Worm (Caenorhabditis elegans): ENCODE measurements around the gene maoc-1.

Gene maoc-1

ce11 chrII:7196040-7196439 lies at the start of gene maoc-1:
maoc-1 (plus strand) TSS chrII:7196276.
- no peak for TF ChIP-seq nhr-25 (tag; optimal IDR thresholded peaks at IDR 0.05)
- TF ChIP-seq fos-1 (tag; optimal IDR thresholded peaks at IDR 0.05), result peak; percentile 25
- peak; percentile 13 for TF ChIP-seq sma-9 (GFP tag; optimal IDR thresholded peaks at IDR 0.05)
- TF ChIP-seq sma-9 (tag; optimal IDR thresholded peaks at IDR 0.05), result no peak

ce11 chrII:7147550-7147949 lies 48.5 kb upstream of the maoc-1 start:
- TF ChIP-seq egl-27 (tag; optimal IDR thresholded peaks at IDR 0.05) (no peak), gmeb-1 (tag; optimal IDR thresholded peaks at IDR 0.05) (peak; percentile 29), C34F6.9 (tag; optimal IDR thresholded peaks at IDR 0.05) (peak; percentile 62), nhr-25 (tag; optimal IDR thresholded peaks at IDR 0.05) (peak; percentile 28), mbf-1 (tag; optimal IDR thresholded peaks at IDR 0.05) (no peak), lin-13 (GFP tag; optimal IDR thresholded peaks at IDR 0.05) (peak; percentile 39), lsy-2 (tag; optimal IDR thresholded peaks at IDR 0.05) (peak; percentile 14 to 80), crh-2 (tag; optimal IDR thresholded peaks at IDR 0.05) (peak; percentile 29)

- TF ChIP-seq blmp-1 (tag; optimal IDR thresholded peaks at IDR 0.05; ENCODE audit: insufficient read depth) (no peak), unc-62 (GFP tag; optimal IDR thresholded peaks at IDR 0.05) (no peak), nhr-77 (tag; optimal IDR thresholded peaks at IDR 0.05) (no peak), ztf-1 (GFP tag; conservative IDR thresholded peaks at IDR 0.05) (no peak), egl-27 (tag; optimal IDR thresholded peaks at IDR 0.05) (no peak), lsy-2 (tag; optimal IDR thresholded peaks at IDR 0.05) (no peak), nhr-10 (tag; optimal IDR thresholded peaks at IDR 0.05) (no peak), nhr-25 (tag; optimal IDR thresholded peaks at IDR 0.05) (no peak), alr-1 (tag; optimal IDR thresholded peaks at IDR 0.05) (no peak), sma-3 (GFP tag; optimal IDR thresholded peaks at IDR 0.05) (no peak), nhr-11 (tag; optimal IDR thresholded peaks at IDR 0.05) (no peak), nhr-6 (tag; optimal IDR thresholded peaks at IDR 0.05) (no peak)
These were observed 48.0 kb upstream of the maoc-1 start, which contains the start of gene T07F8.1 for ce11 chrII:7148099-7148498. T07F8.1 (plus strand) TSS chrII:7148399.

ce11 chrII:7151969-7152631 lies 44.0 kb upstream of the maoc-1 start, which contains the start of gene fust-1:
fust-1 (plus strand) TSS chrII:7152581.
- TF ChIP-seq skn-1 (tag; optimal IDR thresholded peaks at IDR 0.05) (peak; percentile 91), Y55F3AM.14 (GFP tag; optimal IDR thresholded peaks at IDR 0.05) (peak; percentile 61), dmd-4 (tag; optimal IDR thresholded peaks at IDR 0.05) (peak; percentile 67), fos-1 (tag; optimal IDR thresholded peaks at IDR 0.05) (peak; percentile 91), nhr-23 (tag; optimal IDR thresholded peaks at IDR 0.05) (no peak), ztf-11 (tag; optimal IDR thresholded peaks at IDR 0.05) (no peak), F13H6.1 (tag; optimal IDR thresholded peaks at IDR 0.05) (peak; percentile 97), lin-39 (tag; optimal IDR thresholded peaks at IDR 0.05) (no peak), nhr-129 (tag; optimal IDR thresholded peaks at IDR 0.05) (peak; percentile 92), mdl-1 (tag; optimal IDR thresholded peaks at IDR 0.05) (peak in 1 of 2 experiments; percentile 72), nhr-77 (tag; optimal IDR thresholded peaks at IDR 0.05) (peak; percentile 82), ama-1 (optimal IDR thresholded peaks at IDR 0.05) (peak; percentile 79), elt-3 (tag; optimal IDR thresholded peaks at IDR 0.05) (no peak), gmeb-1 (tag; optimal IDR thresholded peaks at IDR 0.05) (peak; percentile 93), unc-55 (GFP tag; optimal IDR thresholded peaks at IDR 0.05) (peak; percentile 96), egl-27 (tag; optimal IDR thresholded peaks at IDR 0.05) (peak; percentile 94), crh-2 (tag; optimal IDR thresholded peaks at IDR 0.05) (peak; percentile 95), ztf-1 (GFP tag; conservative IDR thresholded peaks at IDR 0.05) (no peak), R02D3.7 (tag; optimal IDR thresholded peaks at IDR 0.05) (peak; percentile 74), ceh-82 (tag; optimal IDR thresholded peaks at IDR 0.05) (peak; percentile 69), peb-1 (tag; optimal IDR thresholded peaks at IDR 0.05) (no peak), ceh-16 (tag; optimal IDR thresholded peaks at IDR 0.05) (peak; percentile 87), sem-4 (tag; optimal IDR thresholded peaks at IDR 0.05) (peak; percentile 91), aly-2 (tag; optimal IDR thresholded peaks at IDR 0.05) (no peak), blmp-1 (tag; optimal IDR thresholded peaks at IDR 0.05; ENCODE audit: insufficient read depth) (peak; percentile 56), elt-1 (tag; optimal IDR thresholded peaks at IDR 0.05) (peak; percentile 61), nhr-25 (tag; optimal IDR thresholded peaks at IDR 0.05) (peak; percentile 97), sma-3 (GFP tag; optimal IDR thresholded peaks at IDR 0.05) (peak; percentile 96), ztf-4 (tag; optimal IDR thresholded peaks at IDR 0.05) (peak; percentile 92), lin-11 (tag; optimal IDR thresholded peaks at IDR 0.05) (peak; percentile 94), snpc-4 (tag; optimal IDR thresholded peaks at IDR 0.05) (peak; percentile 80), nhr-11 (tag; optimal IDR thresholded peaks at IDR 0.05) (no peak), alr-1 (tag; optimal IDR thresholded peaks at IDR 0.05) (no peak), nhr-10 (tag; optimal IDR thresholded peaks at IDR 0.05) (peak; percentile 79), zag-1 (tag; optimal IDR thresholded peaks at IDR 0.05) (peak; percentile 80), mbf-1 (tag; optimal IDR thresholded peaks at IDR 0.05) (no peak), C34F6.9 (tag; optimal IDR thresholded peaks at IDR 0.05) (peak; percentile 99), mab-5 (tag; optimal IDR thresholded peaks at IDR 0.05) (peak; percentile 93), lsy-2 (tag; optimal IDR thresholded peaks at IDR 0.05) (peak; percentile 95 to 98), ZK546.5 (tag; optimal IDR thresholded peaks at IDR 0.05) (peak; percentile 71), nhr-6 (tag; optimal IDR thresholded peaks at IDR 0.05) (peak; percentile 94)
